Worm (Caenorhabditis elegans): ENCODE measurements around the gene lron-4.

lron-4 gene

DNA sequence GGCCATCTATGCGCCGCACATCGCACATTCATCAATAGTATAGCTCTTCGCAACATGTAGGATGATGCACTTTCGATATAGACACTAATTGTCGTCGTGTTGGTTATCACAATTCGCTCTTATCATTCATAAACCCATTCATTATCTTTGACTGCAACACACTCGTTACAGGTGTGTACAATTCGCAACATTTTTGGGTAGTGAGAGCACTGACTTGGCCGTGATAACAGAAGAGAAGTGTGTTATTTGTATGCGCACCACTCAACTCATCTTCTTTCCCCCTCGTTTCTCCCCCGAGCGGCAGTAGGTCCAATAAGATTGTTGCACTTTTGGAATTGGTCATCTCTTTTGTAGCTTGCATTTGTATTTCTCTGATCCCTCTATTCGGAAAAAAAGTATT, 15.3 kb upstream of the lron-4 start:
- TF ChIP-seq zip-8 (tag; optimal IDR thresholded peaks at IDR 0.05): no peak
- peak; percentile 67 for TF ChIP-seq nhr-2 (tag; optimal IDR thresholded peaks at IDR 0.05)

ce11 chrII:8126617-8127016, 14.7 kb upstream of the lron-4 start:
- TF ChIP-seq unc-120 (tag; optimal IDR thresholded peaks at IDR 0.05; ENCODE audit: poor library complexity, severe bottlenecking): peak; percentile 22
- TF ChIP-seq mab-5 (tag; optimal IDR thresholded peaks at IDR 0.05): no peak
- TF ChIP-seq hlh-1 (tag; optimal IDR thresholded peaks at IDR 0.05): peak; percentile 90

DNA sequence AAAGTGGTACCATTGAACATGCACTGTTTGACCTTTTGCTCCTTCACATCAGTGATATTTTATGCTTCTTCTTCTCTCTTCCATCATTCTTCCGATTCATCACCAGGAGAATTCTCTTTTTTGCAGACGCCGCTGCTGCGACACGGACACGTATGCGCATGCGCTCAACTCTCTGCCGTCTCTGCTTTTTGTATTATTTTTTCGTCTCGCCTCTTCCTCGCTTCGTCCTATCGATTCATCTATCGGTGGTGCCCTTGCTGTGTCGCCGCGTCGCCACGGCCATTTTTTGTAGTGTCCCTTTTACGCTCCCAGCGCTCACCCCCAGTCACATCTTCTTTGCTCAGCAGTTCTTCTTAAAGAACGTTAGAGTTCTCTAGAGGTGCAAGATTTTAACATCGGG, 14.2 kb upstream of the lron-4 start:
- TF ChIP-seq ces-1 (GFP tag; optimal IDR thresholded peaks at IDR 0.05) (no peak), mls-2 (tag; optimal IDR thresholded peaks at IDR 0.05) (no peak), sptf-1 (tag; optimal IDR thresholded peaks at IDR 0.05) (no peak), ceh-43 (GFP tag; optimal IDR thresholded peaks at IDR 0.05) (no peak), bed-3 (GFP tag; optimal IDR thresholded peaks at IDR 0.05) (no peak), unc-39 (tag; optimal IDR thresholded peaks at IDR 0.05) (no peak), lin-32 (GFP tag; optimal IDR thresholded peaks at IDR 0.05) (no peak), sem-2 (GFP tag; optimal IDR thresholded peaks at IDR 0.05) (no peak), unc-120 (tag; optimal IDR thresholded peaks at IDR 0.05; ENCODE audit: poor library complexity, severe bottlenecking) (no peak), mep-1 (tag; optimal IDR thresholded peaks at IDR 0.05) (no peak), ceh-39 (tag; optimal IDR thresholded peaks at IDR 0.05) (no peak), mab-5 (tag; optimal IDR thresholded peaks at IDR 0.05) (no peak), ceh-83 (GFP tag; optimal IDR thresholded peaks at IDR 0.05) (no peak), snpc-4 (tag; optimal IDR thresholded peaks at IDR 0.05) (no peak), nhr-28 (tag; optimal IDR thresholded peaks at IDR 0.05) (no peak), lin-13 (tag; optimal IDR thresholded peaks at IDR 0.05) (no peak), flh-1 (GFP tag; optimal IDR thresholded peaks at IDR 0.05) (no peak), elt-1 (tag; optimal IDR thresholded peaks at IDR 0.05; ENCODE audit: borderline replicate concordance, insufficient read depth) (no peak), hlh-1 (tag; optimal IDR thresholded peaks at IDR 0.05) (no peak)

DNA sequence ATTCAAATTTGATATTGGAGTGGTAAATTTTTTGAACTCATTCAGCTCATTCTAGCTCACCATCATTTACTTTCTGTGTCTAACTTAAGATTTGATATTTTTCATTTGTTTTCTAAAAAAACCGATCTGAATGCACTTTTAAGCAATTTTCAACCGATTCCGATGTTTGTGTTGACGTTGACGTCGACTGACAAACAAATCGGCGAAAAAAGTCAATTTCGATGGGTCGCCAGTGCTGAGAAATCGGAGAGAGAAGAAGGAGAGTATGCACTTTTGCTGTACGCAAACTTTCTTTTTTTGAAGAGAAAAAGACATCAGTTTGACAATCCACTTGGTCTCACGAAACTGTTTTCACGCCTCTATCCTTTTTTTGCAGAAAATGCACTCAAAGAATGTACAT, 13.5 kb upstream of the lron-4 start:
- TF ChIP-seq mls-2 (tag; optimal IDR thresholded peaks at IDR 0.05) (no peak), ham-2 (GFP tag; optimal IDR thresholded peaks at IDR 0.05) (no peak), unc-62 (GFP tag; optimal IDR thresholded peaks at IDR 0.05) (no peak), blmp-1 (tag; optimal IDR thresholded peaks at IDR 0.05) (no peak), pha-4 (tag; optimal IDR thresholded peaks at IDR 0.05) (no peak), hlh-1 (tag; optimal IDR thresholded peaks at IDR 0.05) (no peak), M03D4.4 (tag; optimal IDR thresholded peaks at IDR 0.05) (no peak), ztf-11 (tag; optimal IDR thresholded peaks at IDR 0.05) (no peak), zip-8 (tag; optimal IDR thresholded peaks at IDR 0.05) (no peak), lin-13 (tag; optimal IDR thresholded peaks at IDR 0.05) (no peak), flh-1 (GFP tag; optimal IDR thresholded peaks at IDR 0.05) (no peak), drap-1 (GFP tag; optimal IDR thresholded peaks at IDR 0.05) (no peak), bed-3 (GFP tag; optimal IDR thresholded peaks at IDR 0.05) (no peak), mab-5 (tag; optimal IDR thresholded peaks at IDR 0.05) (no peak), nhr-237 (tag; optimal IDR thresholded peaks at IDR 0.05) (no peak), nhr-2 (tag; optimal IDR thresholded peaks at IDR 0.05) (no peak), tbx-8 (GFP tag; optimal IDR thresholded peaks at IDR 0.05) (no peak), snpc-4 (tag; optimal IDR thresholded peaks at IDR 0.05) (no peak)

DNA sequence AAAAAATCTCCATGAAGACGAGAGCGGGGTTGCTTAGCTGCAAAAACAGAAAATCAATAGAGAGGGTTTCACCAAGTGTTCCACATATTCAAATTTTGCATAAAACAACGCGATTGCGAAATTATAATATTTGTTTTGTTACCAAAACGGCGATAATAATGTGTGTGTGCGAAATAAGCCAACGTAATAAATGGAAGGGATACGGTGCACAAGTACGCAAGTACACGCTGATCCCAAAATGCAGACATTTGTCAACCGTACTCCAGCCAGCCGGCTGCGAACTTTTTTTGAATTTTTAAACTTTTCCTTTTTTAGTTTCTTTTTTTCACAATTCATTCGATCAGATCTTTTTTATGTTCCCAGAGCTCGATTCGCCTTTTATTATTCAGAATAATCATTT, 12.9 kb upstream of the lron-4 start, which contains the start of gene ire-1:
TSS of gene ire-1 (minus strand) at position 44 of the 400 bp plus-strand sequence.
- TF ChIP-seq nhr-28 (tag; optimal IDR thresholded peaks at IDR 0.05): no peak
- peak; percentile 99 for TF ChIP-seq lsy-2 (tag; optimal IDR thresholded peaks at IDR 0.05)
- no peak for TF ChIP-seq nhr-76 (tag; optimal IDR thresholded peaks at IDR 0.05)
- TF ChIP-seq snpc-4 (tag; optimal IDR thresholded peaks at IDR 0.05): no peak
- TF ChIP-seq bed-3 (GFP tag; optimal IDR thresholded peaks at IDR 0.05): no peak
- TF ChIP-seq sptf-1 (tag; optimal IDR thresholded peaks at IDR 0.05): no peak
- peak; percentile 47 for TF ChIP-seq nhr-237 (tag; optimal IDR thresholded peaks at IDR 0.05)
- no peak for TF ChIP-seq unc-39 (tag; optimal IDR thresholded peaks at IDR 0.05)
- no peak for TF ChIP-seq lin-32 (GFP tag; optimal IDR thresholded peaks at IDR 0.05)
- TF ChIP-seq flh-1 (GFP tag; optimal IDR thresholded peaks at IDR 0.05): no peak
- peak; percentile 62 for TF ChIP-seq mep-1 (tag; optimal IDR thresholded peaks at IDR 0.05)
- no peak for TF ChIP-seq unc-62 (GFP tag; optimal IDR thresholded peaks at IDR 0.05)
- TF ChIP-seq zip-8 (tag; optimal IDR thresholded peaks at IDR 0.05): no peak
- TF ChIP-seq blmp-1 (tag; optimal IDR thresholded peaks at IDR 0.05): no peak
- TF ChIP-seq lin-13 (tag; optimal IDR thresholded peaks at IDR 0.05): peak; percentile 7
- no peak for TF ChIP-seq ceh-43 (GFP tag; optimal IDR thresholded peaks at IDR 0.05)
- TF ChIP-seq hlh-1 (tag; optimal IDR thresholded peaks at IDR 0.05): peak; percentile 10
- TF ChIP-seq tbx-8 (GFP tag; optimal IDR thresholded peaks at IDR 0.05): no peak
- TF ChIP-seq drap-1 (GFP tag; optimal IDR thresholded peaks at IDR 0.05): no peak
- TF ChIP-seq elt-3 (tag; optimal IDR thresholded peaks at IDR 0.05): no peak
- no peak for TF ChIP-seq mab-5 (tag; optimal IDR thresholded peaks at IDR 0.05)
- no peak for TF ChIP-seq M03D4.4 (tag; optimal IDR thresholded peaks at IDR 0.05)
- TF ChIP-seq elt-1 (tag; optimal IDR thresholded peaks at IDR 0.05; ENCODE audit: borderline replicate concordance, insufficient read depth): no peak
- TF ChIP-seq ceh-83 (GFP tag; optimal IDR thresholded peaks at IDR 0.05): no peak
- no peak for TF ChIP-seq cnd-1 (tag; optimal IDR thresholded peaks at IDR 0.05)
- no peak for TF ChIP-seq nhr-12 (tag; optimal IDR thresholded peaks at IDR 0.05)
- peak; percentile 67 for TF ChIP-seq pha-4 (tag; optimal IDR thresholded peaks at IDR 0.05)
- TF ChIP-seq ces-1 (GFP tag; optimal IDR thresholded peaks at IDR 0.05): no peak
- peak; percentile 3 for TF ChIP-seq unc-120 (tag; optimal IDR thresholded peaks at IDR 0.05; ENCODE audit: poor library complexity, severe bottlenecking)
- TF ChIP-seq ztf-11 (tag; optimal IDR thresholded peaks at IDR 0.05): no peak
- TF ChIP-seq nhr-2 (tag; optimal IDR thresholded peaks at IDR 0.05): no peak
- no peak for TF ChIP-seq sem-2 (GFP tag; optimal IDR thresholded peaks at IDR 0.05)
- no peak for TF ChIP-seq mls-2 (tag; optimal IDR thresholded peaks at IDR 0.05)
